Worm (Caenorhabditis elegans): ENCODE results near the gene H12I13.6.

- TF ChIP-seq ztf-4 (tag; optimal IDR thresholded peaks at IDR 0.05) (no peak), sea-2 (GFP tag; optimal IDR thresholded peaks at IDR 0.05) (no peak), unc-62 (GFP tag; optimal IDR thresholded peaks at IDR 0.05) (no peak), nhr-11 (tag; optimal IDR thresholded peaks at IDR 0.05) (no peak), nhr-76 (tag; optimal IDR thresholded peaks at IDR 0.05) (no peak), zag-1 (tag; optimal IDR thresholded peaks at IDR 0.05) (no peak), ZK546.5 (tag; optimal IDR thresholded peaks at IDR 0.05) (no peak), tbx-2 (tag; optimal IDR thresholded peaks at IDR 0.05) (no peak), nhr-67 (tag; optimal IDR thresholded peaks at IDR 0.05) (no peak)
Observed at ce11 chrII:6103986-6104385, 26.3 kb downstream of the H12I13.6 start.
